Worm (Caenorhabditis elegans) whole organism, young adult: ENCODE data around the gene C34D1.4.
A peak's percentile ranks its signal among the peaks of the same experiment; 100 is the strongest.

Source experiments
- B0019.2 ChIP-seq: fragments of 200-800 bp; sonication (Bioruptor generic); conservative IDR thresholded peaks from 2 replicates; pipeline ENCODE4 v1.3.6; 2022; ENCODE audit warnings: missing genetic modification reagents, missing genetic modification characterization, missing compliant biosample characterization
- B0261.1 ChIP-seq: sonication (generic microtip); optimal IDR thresholded peaks from 2 replicates; lab custom pipeline; 2016; ENCODE audit warnings: mild to moderate bottlenecking, missing genetic modification characterization, moderate library complexity, missing compliant biosample characterization
- F39B2.1 ChIP-seq: fragments of 200-800 bp; sonication (Bioruptor generic); IDR thresholded peaks from 2 replicates; pipeline ENCODE4 v1.3.6; 2022; ENCODE audit warnings: missing genetic modification reagents, missing genetic modification characterization, missing compliant biosample characterization
- F55B11.4 ChIP-seq: sonication (generic microtip); optimal IDR thresholded peaks from 2 replicates; lab custom pipeline; 2016; ENCODE audit warnings: missing compliant biosample characterization, missing genetic modification characterization, borderline replicate concordance; ENCODE audit not compliant: insufficient read depth
- K12H6.12 ChIP-seq: fragments of 200-800 bp; sonication (Bioruptor generic); optimal IDR thresholded peaks from 2 replicates; lab custom pipeline; 2018; ENCODE audit warnings: mild to moderate bottlenecking, missing genetic modification characterization, missing compliant biosample characterization
- Y95B8A.8 ChIP-seq: fragments of 200-800 bp; sonication (Bioruptor generic); IDR thresholded peaks from 2 replicates; pipeline ENCODE4 v1.3.6; 2022; ENCODE audit warnings: missing genetic modification reagents, missing genetic modification characterization, missing compliant biosample characterization
- aptf-2 ChIP-seq: fragments of 200-800 bp; sonication (Bioruptor generic); conservative IDR thresholded peaks from 2 replicates; pipeline ENCODE4 v1.3.6; 2022; ENCODE audit warnings: missing genetic modification reagents, missing genetic modification characterization, missing compliant biosample characterization
- atf-7 ChIP-seq: sonication (generic microtip); optimal IDR thresholded peaks from 2 replicates; lab custom pipeline; 2017; ENCODE audit warnings: mild to moderate bottlenecking, missing genetic modification characterization, missing compliant biosample characterization
- bed-2 ChIP-seq: fragments of 200-800 bp; sonication (Bioruptor generic); IDR thresholded peaks from 2 replicates; pipeline ENCODE4 v1.3.6; 2022; ENCODE audit warnings: missing genetic modification reagents, missing genetic modification characterization, missing compliant biosample characterization
- cebp-1 ChIP-seq, 2 experiments: fragments of 200-800 bp in 1 of 2; sonication (Bioruptor generic) in 1 of 2; sonication (generic microtip) in 1 of 2; IDR thresholded peaks in 1 of 2; optimal IDR thresholded peaks in 1 of 2; 2 replicates each; pipeline versions ENCODE4 v1.3.6 to Lab custom; 2017 to 2022; ENCODE audit warnings: missing compliant biosample characterization in 2 of 2, missing genetic modification characterization in 2 of 2, mild to moderate bottlenecking in 1 of 2, missing genetic modification reagents in 1 of 2, moderate library complexity in 1 of 2
- ceh-79 ChIP-seq: sonication (generic microtip); optimal IDR thresholded peaks from 2 replicates; lab custom pipeline; 2017; ENCODE audit warnings: mild to moderate bottlenecking, missing genetic modification characterization, missing compliant biosample characterization
- ceh-91 ChIP-seq: fragments of 200-800 bp; sonication (Bioruptor generic); IDR thresholded peaks from 2 replicates; pipeline ENCODE4 v1.3.6; 2022; ENCODE audit warnings: missing genetic modification reagents, missing genetic modification characterization, missing compliant biosample characterization
- efl-1 ChIP-seq: fragments of 150-350 bp; optimal IDR thresholded peaks from 2 replicates; lab custom pipeline; 2014; ENCODE audit warnings: missing biosample characterization, missing genetic modification reagents, missing genetic modification characterization
- hlh-26 ChIP-seq: fragments of 200-800 bp; sonication (Bioruptor generic); conservative IDR thresholded peaks from 2 replicates; pipeline ENCODE4 v1.3.6; 2022; ENCODE audit warnings: missing genetic modification reagents, missing genetic modification characterization, missing compliant biosample characterization
- hmg-1.2 ChIP-seq: fragments of 200-800 bp; sonication (Bioruptor generic); IDR thresholded peaks from 2 replicates; pipeline ENCODE4 v1.3.6; 2022; ENCODE audit warnings: missing genetic modification reagents, missing genetic modification characterization, missing compliant biosample characterization
- lin-35 ChIP-seq, 3 experiments: fragments of 150-350 bp in 2 of 3; sonication (generic microtip) in 1 of 3; optimal IDR thresholded peaks; 2 replicates each; lab custom pipeline; 2014 to 2018; ENCODE audit warnings: missing biosample characterization in 3 of 3, missing genetic modification characterization in 3 of 3, missing genetic modification reagents in 3 of 3
- lsl-1 ChIP-seq: fragments of 200-800 bp; sonication (Bioruptor generic); optimal IDR thresholded peaks from 2 replicates; lab custom pipeline; 2018; ENCODE audit warnings: mild to moderate bottlenecking, missing genetic modification characterization, moderate library complexity, missing compliant biosample characterization
- madf-6 ChIP-seq: fragments of 200-800 bp; sonication (Bioruptor generic); IDR thresholded peaks from 2 replicates; pipeline ENCODE4 v1.3.6; 2022; ENCODE audit warnings: missing genetic modification reagents, missing genetic modification characterization, missing compliant biosample characterization
- mel-28 ChIP-seq: sonication (generic microtip); optimal IDR thresholded peaks from 2 replicates; lab custom pipeline; 2016; ENCODE audit warnings: borderline replicate concordance, mild to moderate bottlenecking, missing genetic modification characterization, missing compliant biosample characterization
- mes-4 ChIP-seq: sonication (generic microtip); optimal IDR thresholded peaks from 2 replicates; lab custom pipeline; 2016; ENCODE audit warnings: missing genotype, missing genetic modification characterization, missing compliant biosample characterization
- nfya-1 ChIP-seq: sonication (generic microtip); optimal IDR thresholded peaks from 2 replicates; lab custom pipeline; 2017; ENCODE audit warnings: antibody characterized with exemption, missing compliant biosample characterization, missing genetic modification characterization, borderline replicate concordance; ENCODE audit not compliant: insufficient read depth
- nfya-2 ChIP-seq: fragments of 200-800 bp; sonication (Bioruptor generic); IDR thresholded peaks from 2 replicates; pipeline ENCODE4 v1.3.6; 2022; ENCODE audit warnings: missing genetic modification reagents, missing genetic modification characterization, missing compliant biosample characterization
- nhr-27 ChIP-seq: fragments of 200-800 bp; sonication (Bioruptor generic); optimal IDR thresholded peaks from 2 replicates; lab custom pipeline; 2018; ENCODE audit warnings: mild to moderate bottlenecking, missing genetic modification characterization, moderate library complexity, missing compliant biosample characterization
- pha-4 ChIP-seq: fragments of 150-350 bp; sonication (generic microtip); optimal IDR thresholded peaks from 2 replicates; lab custom pipeline; 2014; ENCODE audit warnings: missing biosample characterization, missing genetic modification reagents, missing genetic modification characterization
- sdz-38 ChIP-seq: sonication (generic microtip); optimal IDR thresholded peaks from 2 replicates; lab custom pipeline; 2016; ENCODE audit warnings: missing genotype, missing genetic modification characterization, missing compliant biosample characterization
- snpc-1.3 ChIP-seq: sonication (generic microtip); optimal IDR thresholded peaks from 2 replicates; lab custom pipeline; 2017; ENCODE audit warnings: missing genetic modification characterization, mild to moderate bottlenecking, missing compliant biosample characterization, antibody characterized with exemption, moderate library complexity, missing genotype, missing genetic modification reagents; ENCODE audit not compliant: insufficient read depth
- snpc-3.4 ChIP-seq: sonication (generic microtip); optimal IDR thresholded peaks from 2 replicates; lab custom pipeline; 2017; ENCODE audit warnings: missing genetic modification characterization, mild to moderate bottlenecking, missing compliant biosample characterization, antibody characterized with exemption, moderate library complexity, missing genotype, missing genetic modification reagents
- somi-1 ChIP-seq: fragments of 200-800 bp; sonication (Bioruptor generic); optimal IDR thresholded peaks from 2 replicates; lab custom pipeline; 2018; ENCODE audit warnings: mild to moderate bottlenecking, missing genetic modification characterization, missing compliant biosample characterization
- sptf-2 ChIP-seq: fragments of 200-800 bp; sonication (Bioruptor generic); optimal IDR thresholded peaks from 2 replicates; lab custom pipeline; 2018; ENCODE audit warnings: mild to moderate bottlenecking, missing genetic modification characterization, missing compliant biosample characterization
- tbp1 ChIP-seq: fragments of 200-800 bp; sonication (Bioruptor generic); optimal IDR thresholded peaks from 2 replicates; lab custom pipeline; 2018; ENCODE audit warnings: mild to moderate bottlenecking, missing genetic modification characterization, missing compliant biosample characterization
- unc-130 ChIP-seq: sonication (generic microtip); optimal IDR thresholded peaks from 2 replicates; lab custom pipeline; 2016; ENCODE audit warnings: missing genetic modification reagents, missing genetic modification characterization, missing compliant biosample characterization
- zfh-2 ChIP-seq: fragments of 200-800 bp; sonication (Bioruptor generic); conservative IDR thresholded peaks from 2 replicates; pipeline ENCODE4 v1.3.6; 2022; ENCODE audit warnings: missing genetic modification reagents, missing genetic modification characterization, missing compliant biosample characterization
- ztf-28 ChIP-seq: fragments of 200-800 bp; sonication (Bioruptor generic); IDR thresholded peaks from 2 replicates; pipeline ENCODE4 v1.3.6; 2022; ENCODE audit warnings: missing genetic modification reagents, missing genetic modification characterization, missing compliant biosample characterization

C34D1.4 gene

ce11 chrV:13297220-13297619, 38.1 kb upstream of the C34D1.4 start, which contains the start of gene C26E1.1:
Gene C26E1.1, plus strand, starts transcription at chrV:13297520.
- TF ChIP-seq atf-7 (no peak), madf-6 (no peak), nfya-2 (GFP tag; lab: Robert Waterston, UW) (no peak), hlh-26 (GFP tag; lab: Robert Waterston, UW) (no peak), ztf-28 (GFP tag; lab: Robert Waterston, UW) (no peak), unc-130 (no peak), snpc-1.3 (tag; lab: Kevin White, UChicago) (no peak), nhr-27 (tag; lab: Kevin White, UChicago) (no peak), Y95B8A.8 (no peak), mel-28 (tag; lab: Kevin White, UChicago) (no peak)

ce11 chrV:13295859-13296258, 36.7 kb upstream of the C34D1.4 start, which contains the start of gene uig-1:
Gene uig-1, minus strand, starts transcription at chrV:13295978.
- TF ChIP-seq nfya-2 (GFP tag; lab: Robert Waterston, UW), result no peak
- no peak for TF ChIP-seq B0019.2 (GFP tag; lab: Robert Waterston, UW)
- TF ChIP-seq zfh-2 (GFP tag; lab: Robert Waterston, UW), result no peak
- no peak for TF ChIP-seq somi-1 (GFP tag; lab: Kevin White, UChicago)
- TF ChIP-seq B0261.1, result no peak
- no peak for TF ChIP-seq sdz-38 (tag; lab: Kevin White, UChicago)
- no peak for TF ChIP-seq ceh-91 (GFP tag; lab: Robert Waterston, UW)
- TF ChIP-seq ceh-79 (tag; lab: Kevin White, UChicago), result no peak
- TF ChIP-seq F39B2.1 (GFP tag; lab: Robert Waterston, UW), result no peak
- TF ChIP-seq tbp1 (GFP tag; lab: Kevin White, UChicago), result no peak

- TF ChIP-seq lsl-1 (GFP tag; lab: Kevin White, UChicago) (no peak), aptf-2 (GFP tag; lab: Robert Waterston, UW) (no peak), efl-1 (GFP tag; lab: Kevin White, UChicago) (no peak), K12H6.12 (tag; lab: Kevin White, UChicago) (no peak), lin-35 (GFP tag; optimal IDR thresholded peaks at IDR 0.05; lab: Kevin White, UChicago) (no peak), sptf-2 (no peak)
Observed at ce11 chrV:13294507-13294906, 35.4 kb upstream of the C34D1.4 start.

DNA sequence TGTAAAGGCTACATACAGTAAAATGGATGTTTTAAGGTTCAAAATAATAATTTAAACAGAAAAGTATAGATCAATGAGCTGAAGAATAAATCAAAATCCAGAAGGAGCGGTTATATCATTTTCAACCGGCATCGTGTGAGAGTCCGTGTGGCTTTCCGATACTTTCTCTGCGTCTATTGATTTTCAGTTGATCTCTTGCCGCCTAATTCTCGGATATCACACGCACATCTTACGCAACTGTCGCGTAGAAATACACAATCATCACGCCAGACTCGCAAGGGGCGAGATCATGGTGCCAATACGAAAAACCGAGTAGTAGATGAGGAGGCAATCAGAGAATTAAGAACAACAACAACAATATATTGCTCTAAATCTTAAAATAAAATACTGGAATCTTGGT, 29.8 kb upstream of the C34D1.4 start:
- TF ChIP-seq pha-4 (tag; lab: Kevin White, UChicago), result no peak
- peak; percentile 56; the same call in 1 of the 2 replicates for TF ChIP-seq hmg-1.2 (GFP tag; lab: Robert Waterston, UW)
- no peak for TF ChIP-seq F55B11.4 (tag; lab: Kevin White, UChicago)
- no peak for TF ChIP-seq cebp-1 (GFP tag; IDR thresholded peaks at IDR 0.05; lab: Robert Waterston, UW)
- TF ChIP-seq cebp-1 (tag; optimal IDR thresholded peaks at IDR 0.05; lab: Kevin White, UChicago), result no peak
- TF ChIP-seq mes-4 (tag; lab: Kevin White, UChicago), result no peak
- TF ChIP-seq nfya-1 (tag; lab: Kevin White, UChicago), result no peak
- TF ChIP-seq bed-2, result no peak
- TF ChIP-seq snpc-3.4 (tag; lab: Kevin White, UChicago), result no peak
